Worm (Caenorhabditis elegans) whole organism, L4 larva: ENCODE measurements around the gene syd-1.

ENCODE experiments used
- F10B5.3 ChIP-seq: sonication (generic microtip); optimal IDR thresholded peaks from 2 replicates; lab custom pipeline; 2016; ENCODE audit warnings: mild to moderate bottlenecking, missing genetic modification characterization, missing compliant biosample characterization
- T20F7.1 ChIP-seq: fragments of 200-800 bp; sonication (Bioruptor generic); optimal IDR thresholded peaks from 2 replicates; lab custom pipeline; 2018; ENCODE audit warnings: mild to moderate bottlenecking, missing genetic modification characterization, missing compliant biosample characterization
- T26A8.4 ChIP-seq: fragments of 200-800 bp; sonication (Bioruptor generic); IDR thresholded peaks from 2 replicates; pipeline ENCODE4 v1.3.6; 2022; ENCODE audit warnings: missing genetic modification characterization, missing compliant biosample characterization
- Y5F2A.4 ChIP-seq: fragments of 200-800 bp; sonication (Bioruptor generic); optimal IDR thresholded peaks from 2 replicates; lab custom pipeline; 2018; ENCODE audit warnings: mild to moderate bottlenecking, missing genetic modification characterization, missing compliant biosample characterization
- ZK546.5 ChIP-seq, 2 experiments: sonication (generic microtip); optimal IDR thresholded peaks; 2 replicates each; lab custom pipeline; 2017; ENCODE audit warnings: missing biosample characterization in 2 of 2, missing genetic modification characterization in 2 of 2
- aha-1 ChIP-seq: fragments of 150-350 bp; peaks from one replicate; lab custom pipeline; 2014; ENCODE audit warnings: missing biosample characterization, missing genetic modification characterization
- ceh-62 ChIP-seq: sonication (generic microtip); optimal IDR thresholded peaks from 2 replicates; lab custom pipeline; 2017; ENCODE audit warnings: missing biosample characterization, missing genetic modification characterization
- daf-16 ChIP-seq, 3 experiments: sonication (generic microtip); optimal IDR thresholded peaks; 2 replicates each; lab custom pipeline; 2016 to 2017; ENCODE audit warnings: missing genetic modification characterization in 3 of 3, missing genetic modification reagents in 3 of 3, mild to moderate bottlenecking in 2 of 3, missing compliant biosample characterization in 2 of 3, missing biosample characterization in 1 of 3, moderate library complexity in 1 of 3
- dmd-6 ChIP-seq: fragments of 200-800 bp; sonication (Bioruptor generic); IDR thresholded peaks from 2 replicates; pipeline ENCODE4 v1.3.6; 2022; ENCODE audit warnings: missing genetic modification reagents, missing genetic modification characterization, missing compliant biosample characterization
- dve-1 ChIP-seq: sonication (generic microtip); optimal IDR thresholded peaks from 2 replicates; lab custom pipeline; 2017; ENCODE audit warnings: antibody characterized with exemption, mild to moderate bottlenecking, missing genetic modification characterization, missing compliant biosample characterization; ENCODE audit not compliant: insufficient read depth
- hlh-11 ChIP-seq: fragments of 200-800 bp; sonication (Bioruptor generic); optimal IDR thresholded peaks from 2 replicates; lab custom pipeline; 2018; ENCODE audit warnings: mild to moderate bottlenecking, missing genetic modification characterization, missing compliant biosample characterization
- hlh-30 ChIP-seq: sonication (generic microtip); optimal IDR thresholded peaks from 2 replicates; lab custom pipeline; 2017; ENCODE audit warnings: antibody characterized with exemption, mild to moderate bottlenecking, missing genetic modification characterization, missing compliant biosample characterization; ENCODE audit not compliant: insufficient read depth
- lim-7 ChIP-seq: fragments of 200-800 bp; sonication (Bioruptor generic); IDR thresholded peaks from 2 replicates; pipeline ENCODE4 v1.3.6; 2022; ENCODE audit warnings: missing genetic modification characterization, missing compliant biosample characterization
- lin-1 ChIP-seq: fragments of 200-800 bp; sonication (Bioruptor generic); IDR thresholded peaks from 2 replicates; pipeline ENCODE4 v1.3.6; 2022; ENCODE audit warnings: missing genetic modification reagents, missing genetic modification characterization, missing compliant biosample characterization
- lin-29 ChIP-seq: fragments of 200-800 bp; sonication (Bioruptor generic); IDR thresholded peaks from 2 replicates; pipeline ENCODE4 v1.3.6; 2022; ENCODE audit warnings: missing genetic modification reagents, missing genetic modification characterization, missing compliant biosample characterization
- lsy-2 ChIP-seq, 2 experiments: fragments of 150-350 bp in 1 of 2; sonication (generic microtip) in 1 of 2; optimal IDR thresholded peaks; 2 replicates each; lab custom pipeline; 2014 to 2017; ENCODE audit warnings: missing biosample characterization in 2 of 2, missing genetic modification characterization in 2 of 2
- madf-9 ChIP-seq: fragments of 200-800 bp; sonication (Bioruptor generic); conservative IDR thresholded peaks from 2 replicates; pipeline ENCODE4 v1.3.6; 2022; ENCODE audit warnings: missing genetic modification reagents, missing genetic modification characterization, missing compliant biosample characterization
- mdl-1 ChIP-seq, 2 experiments: fragments of 150-350 bp in 1 of 2; sonication (generic microtip) in 1 of 2; optimal IDR thresholded peaks; 2 replicates each; lab custom pipeline; 2014 to 2017; ENCODE audit warnings: missing biosample characterization in 2 of 2, missing genetic modification characterization in 2 of 2
- mep-1 ChIP-seq: fragments of 150-350 bp; sonication (generic microtip); optimal IDR thresholded peaks from 3 replicates; lab custom pipeline; 2014; ENCODE audit warnings: missing biosample characterization, missing genetic modification characterization
- mxl-3 ChIP-seq: fragments of 200-800 bp; sonication (Bioruptor generic); optimal IDR thresholded peaks from 2 replicates; lab custom pipeline; 2018; ENCODE audit warnings: mild to moderate bottlenecking, missing genetic modification characterization, missing compliant biosample characterization
- nhr-102 ChIP-seq: sonication (generic microtip); optimal IDR thresholded peaks from 2 replicates; lab custom pipeline; 2016; ENCODE audit warnings: mild to moderate bottlenecking, missing genetic modification characterization, moderate library complexity, missing compliant biosample characterization
- nhr-25 ChIP-seq: sonication (generic microtip); optimal IDR thresholded peaks from 2 replicates; lab custom pipeline; 2017; ENCODE audit warnings: missing genetic modification characterization, mild to moderate bottlenecking, missing compliant biosample characterization, antibody characterized with exemption, moderate library complexity, borderline replicate concordance; ENCODE audit not compliant: insufficient read depth
- nhr-28 ChIP-seq: fragments of 150-350 bp; optimal IDR thresholded peaks from 2 replicates; lab custom pipeline; 2014; ENCODE audit warnings: missing biosample characterization, missing genetic modification characterization
- nhr-41 ChIP-seq: fragments of 200-800 bp; sonication (Bioruptor generic); IDR thresholded peaks from 2 replicates; pipeline ENCODE4 v1.3.6; 2022; ENCODE audit warnings: missing genetic modification reagents, missing genetic modification characterization, missing compliant biosample characterization
- nhr-42 ChIP-seq: fragments of 200-800 bp; sonication (Bioruptor generic); IDR thresholded peaks from 2 replicates; pipeline ENCODE4 v1.3.6; 2022; ENCODE audit warnings: missing genetic modification characterization, missing compliant biosample characterization
- nhr-48 ChIP-seq: sonication (generic microtip); optimal IDR thresholded peaks from 2 replicates; lab custom pipeline; 2016; ENCODE audit warnings: mild to moderate bottlenecking, missing genetic modification characterization, missing compliant biosample characterization
- nhr-76 ChIP-seq: fragments of 150-350 bp; optimal IDR thresholded peaks from 2 replicates; lab custom pipeline; 2014; ENCODE audit warnings: missing biosample characterization, missing genetic modification characterization
- nhr-77 ChIP-seq: fragments of 150-350 bp; optimal IDR thresholded peaks from 2 replicates; lab custom pipeline; 2014; ENCODE audit warnings: missing biosample characterization, missing genetic modification characterization
- pha-4 ChIP-seq, 2 experiments: fragments of 150-350 bp in 1 of 2; fragments of 200-800 bp in 1 of 2; sonication (Bioruptor generic) in 1 of 2; IDR thresholded peaks in 1 of 2; optimal IDR thresholded peaks in 1 of 2; 2 replicates each; pipeline versions ENCODE4 v1.3.6 to Lab custom; 2014 to 2022; ENCODE audit warnings: missing genetic modification characterization in 2 of 2, missing genetic modification reagents in 2 of 2, missing biosample characterization in 1 of 2, missing compliant biosample characterization in 1 of 2
- php-3 ChIP-seq: fragments of 200-800 bp; sonication (Bioruptor generic); IDR thresholded peaks from 2 replicates; pipeline ENCODE4 v1.3.6; 2022; ENCODE audit warnings: missing genetic modification reagents, missing genetic modification characterization, missing compliant biosample characterization
- pqm-1 ChIP-seq: sonication (generic microtip); optimal IDR thresholded peaks from 2 replicates; lab custom pipeline; 2017; ENCODE audit warnings: missing biosample characterization, missing genetic modification characterization
- spr-1 ChIP-seq: sonication (generic microtip); optimal IDR thresholded peaks from 2 replicates; lab custom pipeline; 2016; ENCODE audit warnings: mild to moderate bottlenecking, missing genetic modification characterization, missing compliant biosample characterization
- tra-1 ChIP-seq: fragments of 200-800 bp; sonication (Bioruptor generic); IDR thresholded peaks from 2 replicates; pipeline ENCODE4 v1.3.6; 2022; ENCODE audit warnings: missing genetic modification reagents, missing genetic modification characterization, missing compliant biosample characterization
- unc-62 ChIP-seq, 3 experiments: fragments of 150-350 bp in 1 of 3; sonication (generic microtip); optimal IDR thresholded peaks in 2 of 3; peaks in 1 of 3; 1 replicate in 1 of 3; 2 replicates in 2 of 3; lab custom pipeline; 2014 to 2017; ENCODE audit warnings: missing biosample characterization in 3 of 3, missing genetic modification characterization in 3 of 3, missing genetic modification reagents in 3 of 3, missing genotype in 1 of 3
- zfp-3 ChIP-seq: fragments of 200-800 bp; sonication (Bioruptor generic); conservative IDR thresholded peaks from 2 replicates; pipeline ENCODE4 v1.3.6; 2022; ENCODE audit warnings: missing genetic modification reagents, missing genetic modification characterization, missing compliant biosample characterization
- ztf-11 ChIP-seq: fragments of 150-350 bp; optimal IDR thresholded peaks from 2 replicates; lab custom pipeline; 2014; ENCODE audit warnings: missing biosample characterization, missing genetic modification characterization

The syd-1 gene

ce11 chrII:7557981-7558380 lies 36.7 kb downstream of the syd-1 start (continued):
- peak; percentile 66 for TF ChIP-seq hlh-11
- no peak for TF ChIP-seq ceh-62 (tag; lab: Kevin White, UChicago)

- TF ChIP-seq spr-1 (tag; lab: Kevin White, UChicago): no peak
- peak; percentile 68 for TF ChIP-seq aha-1 (tag; lab: Kevin White, UChicago)
Observed at ce11 chrII:7555454-7555853, 39.3 kb downstream of the syd-1 start, which contains the start of gene ZK1290.14. Gene ZK1290.14, minus strand, starts transcription at chrII:7555592.

DNA sequence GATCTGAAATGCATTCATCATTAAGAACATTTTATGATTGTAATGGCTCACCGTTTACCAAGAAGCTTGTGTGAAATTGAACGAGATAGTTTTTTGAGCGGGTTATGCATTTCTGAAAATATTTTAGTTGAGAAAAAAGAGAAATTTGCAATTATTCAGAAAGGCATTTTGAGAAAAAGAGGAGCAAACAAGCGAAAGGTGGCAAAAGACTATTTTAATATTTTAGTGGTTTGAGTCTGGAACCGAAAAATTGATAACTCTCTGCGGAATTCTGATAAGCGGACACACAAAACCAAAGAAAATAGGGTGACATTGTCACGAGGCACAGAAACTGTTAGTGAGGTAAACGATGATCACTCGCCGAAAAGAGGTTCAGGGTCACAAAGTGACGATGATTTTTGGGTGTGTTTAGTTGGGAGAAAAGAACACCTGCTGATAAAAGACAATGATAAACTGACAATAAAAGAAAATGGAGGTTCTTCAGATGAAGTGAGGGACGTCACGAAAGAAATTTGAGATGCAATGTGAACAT lies 39.9 kb downstream of the syd-1 start:
- TF ChIP-seq nhr-42 (GFP tag; lab: Robert Waterston, UW) (0 out of 2 replicates have a peak, but pooled peaks have one; percentile 20), hlh-30 (tag; lab: Kevin White, UChicago) (peak; percentile 87), T20F7.1 (GFP tag; lab: Kevin White, UChicago) (peak; percentile 34), ZK546.5 (tag; optimal IDR thresholded peaks at IDR 0.05; lab: Kevin White, UChicago) (no peak), hlh-11 (peak; percentile 93), lim-7 (GFP tag; lab: Robert Waterston, UW) (no peak), nhr-76 (tag; lab: Kevin White, UChicago) (no peak), madf-9 (GFP tag; lab: Robert Waterston, UW) (0 out of 2 replicates have a peak, but pooled peaks have one; percentile 30), nhr-77 (tag; lab: Kevin White, UChicago) (peak; percentile 78), pqm-1 (tag; lab: Kevin White, UChicago) (peak; percentile 53), mxl-3 (GFP tag; lab: Kevin White, UChicago) (peak; percentile 31), mep-1 (peak; percentile 55), daf-16 (GFP tag; optimal IDR thresholded peaks at IDR 0.05; lab: Kevin White, UChicago) (no peak), daf-16 (tag; optimal IDR thresholded peaks at IDR 0.05; lab: Kevin White, UChicago) (peak; percentile 85), dve-1 (tag; lab: Kevin White, UChicago) (peak; percentile 91), zfp-3 (GFP tag; lab: Robert Waterston, UW) (0 out of 2 replicates have a peak, but pooled peaks have one; percentile 28), nhr-102 (tag; lab: Kevin White, UChicago) (peak; percentile 66), lsy-2 (tag; optimal IDR thresholded peaks at IDR 0.05; lab: Kevin White, UChicago) (peak in 1 of 2 experiments; percentile 29), Y5F2A.4 (GFP tag; lab: Kevin White, UChicago) (no peak), dmd-6 (peak; percentile 98), tra-1 (GFP tag; lab: Robert Waterston, UW) (peak; percentile 68), lin-1 (GFP tag; lab: Robert Waterston, UW) (peak; percentile 84), ztf-11 (tag; lab: Kevin White, UChicago) (no peak), T26A8.4 (GFP tag; lab: Robert Waterston, UW) (no peak), unc-62 (GFP tag; optimal IDR thresholded peaks at IDR 0.05 in 1 of 2; lab: Kevin White, UChicago) (peak in 1 of 2 experiments; percentile 98), unc-62 (tag; optimal IDR thresholded peaks at IDR 0.05; lab: Kevin White, UChicago) (no peak), nhr-28 (tag; lab: Kevin White, UChicago) (peak; percentile 88), nhr-48 (tag; lab: Kevin White, UChicago) (peak; percentile 43), nhr-25 (tag; lab: Kevin White, UChicago) (peak; percentile 6), php-3 (GFP tag; lab: Robert Waterston, UW) (peak; percentile 74), nhr-41 (GFP tag; lab: Robert Waterston, UW) (peak; percentile 42; the same call in 1 of the 2 replicates), mdl-1 (tag; optimal IDR thresholded peaks at IDR 0.05; lab: Kevin White, UChicago) (peak in 1 of 2 experiments; percentile 81)

DNA sequence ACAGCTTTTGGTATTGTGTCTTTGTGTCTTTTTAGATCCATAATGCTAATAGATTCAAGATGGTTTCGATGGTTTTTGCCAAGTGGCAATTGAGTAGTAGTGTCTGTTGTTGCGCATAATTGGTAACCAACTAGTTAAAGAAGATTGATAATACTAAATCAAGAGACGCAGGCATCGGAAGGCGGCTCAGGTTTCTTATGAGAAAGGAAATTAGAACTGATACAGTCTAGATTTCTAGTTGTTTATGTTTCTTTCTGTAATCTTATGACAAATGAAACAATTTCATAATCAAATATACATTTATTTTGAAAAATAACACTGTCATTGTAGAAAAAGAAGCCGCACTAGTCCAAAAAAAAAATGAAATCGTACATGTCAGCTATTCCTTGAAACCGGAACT lies 40.9 kb downstream of the syd-1 start, which contains the start of gene ZK1290.10:
Gene ZK1290.10 (minus strand): TSS at position 101 of the 400 bp plus-strand sequence.
- peak; percentile 19 for TF ChIP-seq aha-1 (tag; lab: Kevin White, UChicago)
- TF ChIP-seq F10B5.3 (tag; lab: Kevin White, UChicago): no peak
- no peak for TF ChIP-seq lin-29 (GFP tag; lab: Robert Waterston, UW)
- TF ChIP-seq pha-4 (GFP tag; IDR thresholded peaks at IDR 0.05; lab: Robert Waterston, UW): no peak
- TF ChIP-seq pha-4 (tag; optimal IDR thresholded peaks at IDR 0.05; lab: Kevin White, UChicago): no peak
